Worm (Caenorhabditis elegans) whole organism, early embryonic: ENCODE data around the gene ciao-2B.

Source experiments
- ama-1 ChIP-seq: fragments of 150-350 bp; optimal IDR thresholded peaks from 2 replicates; lab custom pipeline; 2014
- ceh-13 ChIP-seq: fragments of 200-800 bp; sonication (Bioruptor generic); optimal IDR thresholded peaks from 2 replicates; lab custom pipeline; 2018; ENCODE audit warnings: mild to moderate bottlenecking, missing genetic modification characterization, missing compliant biosample characterization
- ets-7 ChIP-seq: sonication (generic microtip); optimal IDR thresholded peaks from 2 replicates; lab custom pipeline; 2016; ENCODE audit warnings: missing genotype, missing genetic modification characterization, missing compliant biosample characterization
- flt-1 ChIP-seq: fragments of 200-800 bp; sonication (Bioruptor generic); IDR thresholded peaks from 2 replicates; pipeline ENCODE4 v1.3.6; 2022; ENCODE audit warnings: missing genetic modification characterization, missing compliant biosample characterization
- hmbx-1 ChIP-seq: sonication (generic microtip); optimal IDR thresholded peaks from 2 replicates; lab custom pipeline; 2016; ENCODE audit warnings: mild to moderate bottlenecking, missing genetic modification characterization, missing compliant biosample characterization
- hnd-1 ChIP-seq: sonication (generic microtip); optimal IDR thresholded peaks from 2 replicates; lab custom pipeline; 2016; ENCODE audit warnings: missing genetic modification characterization, missing compliant biosample characterization
- pes-1 ChIP-seq: fragments of 200-800 bp; sonication (Bioruptor generic); IDR thresholded peaks from 2 replicates; pipeline ENCODE4 v1.3.6; 2022; ENCODE audit warnings: missing genetic modification reagents, missing genetic modification characterization, missing compliant biosample characterization
- sea-1 ChIP-seq: fragments of 200-800 bp; sonication (Bioruptor generic); conservative IDR thresholded peaks from 2 replicates; pipeline ENCODE4 v1.3.6; 2022; ENCODE audit warnings: missing genetic modification characterization, missing compliant biosample characterization
- tbx-11 ChIP-seq: fragments of 200-800 bp; sonication (Bioruptor generic); IDR thresholded peaks from 2 replicates; pipeline ENCODE4 v1.3.6; 2022; ENCODE audit warnings: missing genetic modification characterization, missing compliant biosample characterization
- tbx-37 ChIP-seq: fragments of 200-800 bp; sonication (Bioruptor generic); conservative IDR thresholded peaks from 2 replicates; pipeline ENCODE4 v1.3.6; 2022; ENCODE audit warnings: missing genetic modification reagents, missing genetic modification characterization, missing compliant biosample characterization

- TF ChIP-seq sea-1 (GFP tag; lab: Robert Waterston, UW) (no peak), ama-1 (lab: Kevin White, UChicago) (no peak), pes-1 (GFP tag; lab: Robert Waterston, UW) (no peak), ceh-13 (GFP tag; lab: Kevin White, UChicago) (no peak), tbx-11 (no peak), hmbx-1 (tag; lab: Kevin White, UChicago) (no peak), hnd-1 (no peak), flt-1 (GFP tag; lab: Robert Waterston, UW) (no peak), tbx-37 (no peak), ets-7 (tag; lab: Kevin White, UChicago) (no peak)
Observed at ce11 chrIII:13465918-13466592, 26.7 kb upstream of the ciao-2B start, which contains the start of gene cdk-5.
